Fruit fly (Drosophila melanogaster) whole organism, embryonic: ENCODE results near the gene superdeath.

Experiments used
- ATbp ChIP-seq: fragments of 200-800 bp; sonication (Bioruptor generic); optimal IDR thresholded peaks from 2 replicates; lab custom pipeline; 2017; ENCODE audit warnings: missing biosample characterization, mild to moderate bottlenecking, missing genetic modification characterization, missing genetic modification reagents
- Aef1 ChIP-seq: fragments of 200-800 bp; sonication (Bioruptor generic); IDR thresholded peaks from 3 replicates; pipeline ENCODE4 v1.3.6; 2022; ENCODE audit warnings: missing biosample characterization, missing genetic modification characterization
- Asciz ChIP-seq: fragments of 200-800 bp; sonication (Bioruptor generic); optimal IDR thresholded peaks from 2 replicates; lab custom pipeline; 2017; ENCODE audit warnings: missing biosample characterization, mild to moderate bottlenecking, missing genetic modification characterization, missing genetic modification reagents
- CG10321 ChIP-seq: fragments of 200-800 bp; sonication (Bioruptor generic); IDR thresholded peaks from 2 replicates; pipeline ENCODE4 v1.3.6; 2022; ENCODE audit warnings: missing biosample characterization, missing genetic modification characterization
- CG10462 ChIP-seq: fragments of 200-800 bp; sonication (Bioruptor generic); optimal IDR thresholded peaks from 2 replicates; lab custom pipeline; 2016; ENCODE audit warnings: missing biosample characterization, missing genetic modification characterization
- CG12219 ChIP-seq: fragments of 200-800 bp; sonication (Bioruptor generic); optimal IDR thresholded peaks from 3 replicates; lab custom pipeline; 2018; ENCODE audit warnings: missing biosample characterization, mild to moderate bottlenecking, missing genetic modification characterization
- CG13287 ChIP-seq: fragments of 200-800 bp; sonication (Bioruptor generic); IDR thresholded peaks from 2 replicates; pipeline ENCODE4 v1.3.6; 2022; ENCODE audit warnings: missing biosample characterization, missing genetic modification characterization; ENCODE audit not compliant: partially characterized antibody
- CG13624 ChIP-seq: fragments of 200-800 bp; sonication (Bioruptor generic); optimal IDR thresholded peaks from 2 replicates; lab custom pipeline; 2016; ENCODE audit warnings: missing biosample characterization, missing genetic modification characterization
- CG17186 ChIP-seq: fragments of 200-800 bp; sonication (Bioruptor generic); optimal IDR thresholded peaks from 3 replicates; lab custom pipeline; 2017; ENCODE audit warnings: missing biosample characterization, missing genetic modification reagents, missing genetic modification characterization
- CG17568 ChIP-seq: fragments of 200-800 bp; sonication (Bioruptor generic); optimal IDR thresholded peaks from 2 replicates; lab custom pipeline; 2018; ENCODE audit warnings: missing biosample characterization, mild to moderate bottlenecking, missing genetic modification characterization, moderate library complexity
- CG17829 ChIP-seq: fragments of 200-800 bp; optimal IDR thresholded peaks from 2 replicates; lab custom pipeline; 2019; ENCODE audit warnings: missing biosample characterization, mild to moderate bottlenecking, missing genetic modification characterization, moderate library complexity
- CG18262 ChIP-seq: fragments of 200-800 bp; optimal IDR thresholded peaks from 3 replicates; lab custom pipeline; 2019; ENCODE audit warnings: missing biosample characterization, mild to moderate bottlenecking, missing genetic modification characterization, moderate library complexity
- CG18599 ChIP-seq: fragments of 200-800 bp; sonication (Bioruptor generic); optimal IDR thresholded peaks from 3 replicates; lab custom pipeline; 2017; ENCODE audit warnings: missing biosample characterization, missing genetic modification characterization, mild to moderate bottlenecking, moderate library complexity, missing genetic modification reagents
- CG2116 ChIP-seq: fragments of 200-800 bp; sonication (Bioruptor generic); optimal IDR thresholded peaks from 3 replicates; lab custom pipeline; 2018; ENCODE audit warnings: missing biosample characterization, mild to moderate bottlenecking, missing genetic modification characterization
- CG32532 ChIP-seq: fragments of 200-800 bp; sonication (Bioruptor generic); IDR thresholded peaks from 2 replicates; pipeline ENCODE4 v1.3.6; 2022; ENCODE audit warnings: missing biosample characterization, missing genetic modification characterization
- CG32772 ChIP-seq: fragments of 200-800 bp; sonication (Bioruptor generic); IDR thresholded peaks from 2 replicates; pipeline ENCODE4 v1.3.6; 2022; ENCODE audit warnings: missing biosample characterization, missing genetic modification characterization
- CG3407 ChIP-seq: fragments of 200-800 bp; sonication (Bioruptor generic); optimal IDR thresholded peaks from 2 replicates; lab custom pipeline; 2018; ENCODE audit warnings: missing biosample characterization, mild to moderate bottlenecking, missing genetic modification characterization
- CG4282 ChIP-seq: fragments of 200-800 bp; sonication (Bioruptor generic); optimal IDR thresholded peaks from 2 replicates; lab custom pipeline; 2016; ENCODE audit warnings: missing biosample characterization, missing genetic modification characterization
- CG6791 ChIP-seq: fragments of 200-800 bp; sonication (Bioruptor generic); IDR thresholded peaks from 3 replicates; pipeline ENCODE4 v1.3.6; 2022; ENCODE audit warnings: missing biosample characterization, missing genetic modification characterization; ENCODE audit not compliant: partially characterized antibody
- CG8281 ChIP-seq: fragments of 200-800 bp; sonication (Bioruptor generic); optimal IDR thresholded peaks from 2 replicates; lab custom pipeline; 2018; ENCODE audit warnings: missing biosample characterization, mild to moderate bottlenecking, missing genetic modification characterization, moderate library complexity
- CG9437 ChIP-seq: fragments of 200-800 bp; sonication (Bioruptor generic); optimal IDR thresholded peaks from 2 replicates; lab custom pipeline; 2018; ENCODE audit warnings: missing biosample characterization, mild to moderate bottlenecking, missing genetic modification characterization
- Dll ChIP-seq: fragments of 200-800 bp; sonication (Bioruptor generic); IDR thresholded peaks from 4 replicates; pipeline ENCODE4 v1.3.6; 2022; ENCODE audit warnings: missing biosample characterization, missing genetic modification characterization; ENCODE audit not compliant: partially characterized antibody
- Fer2 ChIP-seq: fragments of 200-800 bp; sonication (Bioruptor generic); optimal IDR thresholded peaks from 2 replicates; lab custom pipeline; 2018; ENCODE audit warnings: missing biosample characterization, mild to moderate bottlenecking, missing genetic modification characterization, moderate library complexity
- Gug ChIP-seq: fragments of 200-800 bp; sonication (Bioruptor generic); IDR thresholded peaks from 4 replicates; pipeline ENCODE4 v1.3.6; 2022; ENCODE audit warnings: missing biosample characterization, missing genetic modification characterization
- HLH4C ChIP-seq: fragments of 200-800 bp; sonication (Bioruptor generic); IDR thresholded peaks from 3 replicates; pipeline ENCODE4 v1.3.6; 2022; ENCODE audit warnings: missing biosample characterization, missing genetic modification characterization; ENCODE audit not compliant: partially characterized antibody
- Ptx1 ChIP-seq: fragments of 200-800 bp; sonication (Bioruptor generic); IDR thresholded peaks from 2 replicates; pipeline ENCODE4 v1.3.6; 2022; ENCODE audit warnings: missing biosample characterization, missing genetic modification characterization
- Rx ChIP-seq: fragments of 200-800 bp; sonication (Bioruptor generic); IDR thresholded peaks from 2 replicates; pipeline ENCODE4 v1.3.6; 2022; ENCODE audit warnings: missing biosample characterization, missing genetic modification characterization
- Sox102F ChIP-seq: fragments of 200-800 bp; sonication (Bioruptor generic); optimal IDR thresholded peaks from 2 replicates; lab custom pipeline; 2018; ENCODE audit warnings: missing biosample characterization, mild to moderate bottlenecking, missing genetic modification characterization, moderate library complexity
- ap ChIP-seq: fragments of 200-800 bp; sonication (Bioruptor generic); IDR thresholded peaks from 2 replicates; pipeline ENCODE4 v1.3.6; 2022; ENCODE audit warnings: missing biosample characterization, missing genetic modification characterization
- ash1 ChIP-seq: fragments of 200-800 bp; sonication (Bioruptor generic); optimal IDR thresholded peaks from 2 replicates; lab custom pipeline; 2018; ENCODE audit warnings: missing biosample characterization, mild to moderate bottlenecking, missing genetic modification characterization
- ato ChIP-seq: fragments of 200-800 bp; sonication (Bioruptor generic); IDR thresholded peaks from 2 replicates; pipeline ENCODE4 v1.3.6; 2022; ENCODE audit warnings: missing biosample characterization, missing genetic modification characterization; ENCODE audit not compliant: partially characterized antibody
- az2 ChIP-seq: fragments of 200-800 bp; sonication (Bioruptor generic); optimal IDR thresholded peaks from 3 replicates; lab custom pipeline; 2016; ENCODE audit warnings: missing biosample characterization, missing genetic modification characterization
- bbx ChIP-seq: fragments of 200-800 bp; sonication (Bioruptor generic); IDR thresholded peaks from 2 replicates; pipeline ENCODE4 v1.3.6; 2022; ENCODE audit warnings: missing biosample characterization, missing genetic modification characterization; ENCODE audit not compliant: partially characterized antibody
- btn ChIP-seq: fragments of 200-800 bp; sonication (Bioruptor generic); optimal IDR thresholded peaks from 2 replicates; lab custom pipeline; 2016; ENCODE audit warnings: missing biosample characterization, missing genetic modification characterization
- chif ChIP-seq, 2 experiments: fragments of 200-800 bp; sonication (Bioruptor generic); optimal IDR thresholded peaks; 3 replicates each; lab custom pipeline; 2016; ENCODE audit warnings: missing biosample characterization in 2 of 2, missing genetic modification characterization in 2 of 2
- chinmo ChIP-seq: fragments of 200-800 bp; sonication (Bioruptor generic); IDR thresholded peaks from 4 replicates; pipeline ENCODE4 v1.3.6; 2022; ENCODE audit warnings: missing biosample characterization, missing genetic modification characterization; ENCODE audit not compliant: partially characterized antibody
- crc ChIP-seq: fragments of 200-800 bp; sonication (Bioruptor generic); optimal IDR thresholded peaks from 2 replicates; lab custom pipeline; 2016; ENCODE audit warnings: missing biosample characterization, missing genetic modification characterization
- disco-r ChIP-seq: fragments of 200-800 bp; sonication (Bioruptor generic); optimal IDR thresholded peaks from 2 replicates; lab custom pipeline; 2016; ENCODE audit warnings: missing biosample characterization, missing genetic modification characterization
- eve ChIP-seq, 2 experiments: fragments of >200 bp; optimal IDR thresholded peaks; 2 replicates each; lab custom pipeline; 2017; ENCODE audit warnings: missing biosample characterization in 2 of 2, missing genetic modification characterization in 2 of 2
- kay ChIP-seq: fragments of 200-800 bp; sonication (Bioruptor generic); optimal IDR thresholded peaks from 2 replicates; lab custom pipeline; 2016; ENCODE audit warnings: missing biosample characterization, missing genetic modification characterization
- lab ChIP-seq: fragments of 200-800 bp; sonication (Bioruptor generic); optimal IDR thresholded peaks from 3 replicates; lab custom pipeline; 2017; ENCODE audit warnings: missing biosample characterization, missing genetic modification characterization, mild to moderate bottlenecking, moderate library complexity, missing genetic modification reagents
- onecut ChIP-seq: fragments of 200-800 bp; sonication (Bioruptor generic); IDR thresholded peaks from 2 replicates; pipeline ENCODE4 v1.3.6; 2022; ENCODE audit warnings: missing biosample characterization, missing genetic modification characterization
- phol ChIP-seq: fragments of 200-800 bp; sonication (Bioruptor generic); optimal IDR thresholded peaks from 3 replicates; lab custom pipeline; 2018; ENCODE audit warnings: missing biosample characterization, mild to moderate bottlenecking, missing genetic modification characterization, moderate library complexity
- repo ChIP-seq: fragments of 200-800 bp; sonication (Bioruptor generic); optimal IDR thresholded peaks from 2 replicates; lab custom pipeline; 2016; ENCODE audit warnings: missing biosample characterization, missing genetic modification characterization
- seq ChIP-seq: fragments of 200-800 bp; sonication (Bioruptor generic); IDR thresholded peaks from 2 replicates; pipeline ENCODE4 v1.3.6; 2022; ENCODE audit warnings: missing biosample characterization, missing genetic modification characterization
- sisA ChIP-seq: fragments of 200-800 bp; sonication (Bioruptor generic); IDR thresholded peaks from 2 replicates; pipeline ENCODE4 v1.3.6; 2022; ENCODE audit warnings: missing biosample characterization, missing genetic modification characterization
- ttk ChIP-seq: fragments of 200-800 bp; sonication (Bioruptor generic); IDR thresholded peaks from 2 replicates; pipeline ENCODE4 v2.1.2; 2022; ENCODE audit warnings: missing biosample characterization, missing genetic modification characterization
- unc-4 ChIP-seq: fragments of 200-800 bp; sonication (Bioruptor generic); IDR thresholded peaks from 2 replicates; pipeline ENCODE4 v1.3.6; 2022; ENCODE audit warnings: missing biosample characterization, missing genetic modification characterization; ENCODE audit not compliant: partially characterized antibody

superdeath gene

dm6 chr3R:29088938-29089661 lies 49.4 kb upstream of the superdeath start (continued):
- 0 out of 2 replicates have a peak, but pooled peaks have one; percentile 20 for TF ChIP-seq ttk (GFP tag; lab: Robert Waterston, UW)
- no peak for TF ChIP-seq CG2116
- peak; percentile 28 for TF ChIP-seq disco-r (GFP tag; lab: Kevin White, UChicago)
- TF ChIP-seq CG6791 (GFP tag; lab: Robert Waterston, UW) = no peak
- TF ChIP-seq CG4282 (GFP tag; lab: Kevin White, UChicago) = no peak
- TF ChIP-seq CG13287 (GFP tag; lab: Robert Waterston, UW) = no peak
- TF ChIP-seq repo (GFP tag; lab: Kevin White, UChicago) = peak; percentile 24
- peak; percentile 84 for TF ChIP-seq Sox102F (GFP tag; lab: Kevin White, UChicago)
- TF ChIP-seq Dll (GFP tag; lab: Robert Waterston, UW) = no peak
- peak; percentile 34 for TF ChIP-seq btn (GFP tag; lab: Kevin White, UChicago)
- peak; percentile 86 for TF ChIP-seq phol (tag; lab: Kevin White, UChicago)
- TF ChIP-seq Asciz = peak; percentile 79
- TF ChIP-seq CG3407 (GFP tag; lab: Kevin White, UChicago) = peak; percentile 50
- TF ChIP-seq Rx = peak; percentile 51; the same call in 1 of the 2 replicates
- TF ChIP-seq CG10321 = no peak
- TF ChIP-seq CG17186 = peak; percentile 27
- peak; percentile 31 for TF ChIP-seq CG13624 (GFP tag; lab: Kevin White, UChicago)
- no peak for TF ChIP-seq eve (GFP tag; optimal IDR thresholded peaks at IDR 0.05; lab: Kevin White, UChicago)
- TF ChIP-seq crc (GFP tag; lab: Kevin White, UChicago) = peak; percentile 20
- peak; percentile 46; the same call in 1 of the 2 replicates for TF ChIP-seq CG32532 (GFP tag; lab: Robert Waterston, UW)
- TF ChIP-seq CG18599 (GFP tag; lab: Kevin White, UChicago) = peak; percentile 82
- TF ChIP-seq Fer2 = peak; percentile 37
- TF ChIP-seq ash1 (GFP tag; lab: Kevin White, UChicago) = no peak
- peak; percentile 56 to 62 for TF ChIP-seq chif (GFP tag; optimal IDR thresholded peaks at IDR 0.05; lab: Kevin White, UChicago)
- TF ChIP-seq CG10462 = peak; percentile 18
- no peak for TF ChIP-seq ato (GFP tag; lab: Robert Waterston, UW)
- peak; percentile 77 for TF ChIP-seq Ptx1
- peak; percentile 78 for TF ChIP-seq lab (GFP tag; lab: Kevin White, UChicago)
- TF ChIP-seq chinmo (GFP tag; lab: Robert Waterston, UW) = 0 out of 4 replicates have a peak, but pooled peaks have one; percentile 13
- peak; percentile 33; the same call in 2 of the 3 replicates for TF ChIP-seq Aef1 (GFP tag; lab: Robert Waterston, UW)
- peak; percentile 81 for TF ChIP-seq ATbp (GFP tag; lab: Kevin White, UChicago)
- no peak for TF ChIP-seq bbx
- TF ChIP-seq onecut = peak; percentile 35
- TF ChIP-seq seq (GFP tag; lab: Robert Waterston, UW) = peak; percentile 59; the same call in 1 of the 2 replicates
- no peak for TF ChIP-seq HLH4C (GFP tag; lab: Robert Waterston, UW)
- TF ChIP-seq CG9437 (GFP tag; lab: Kevin White, UChicago) = peak; percentile 66
- TF ChIP-seq Gug (GFP tag; lab: Robert Waterston, UW) = peak; percentile 45; the same call in 3 of the 4 replicates
- peak; percentile 71 for TF ChIP-seq sisA (GFP tag; lab: Robert Waterston, UW)
- peak; percentile 64 for TF ChIP-seq CG12219 (GFP tag; lab: Kevin White, UChicago)
- peak; percentile 67 for TF ChIP-seq az2 (GFP tag; lab: Kevin White, UChicago)
- TF ChIP-seq CG18262 (tag; lab: Kevin White, UChicago) = peak; percentile 87
- TF ChIP-seq unc-4 (GFP tag; lab: Robert Waterston, UW) = no peak
- TF ChIP-seq CG32772 (GFP tag; lab: Robert Waterston, UW) = no peak
- TF ChIP-seq CG17829 (tag; lab: Kevin White, UChicago) = peak; percentile 72
- TF ChIP-seq CG17568 (GFP tag; lab: Kevin White, UChicago) = peak; percentile 63
- no peak for TF ChIP-seq kay (GFP tag; lab: Kevin White, UChicago)
- TF ChIP-seq ap (GFP tag; lab: Robert Waterston, UW) = peak; percentile 60
- TF ChIP-seq CG8281 (tag; lab: Kevin White, UChicago) = peak; percentile 45
